Worm (Caenorhabditis elegans): ENCODE data around the gene ZK742.7.

DNA sequence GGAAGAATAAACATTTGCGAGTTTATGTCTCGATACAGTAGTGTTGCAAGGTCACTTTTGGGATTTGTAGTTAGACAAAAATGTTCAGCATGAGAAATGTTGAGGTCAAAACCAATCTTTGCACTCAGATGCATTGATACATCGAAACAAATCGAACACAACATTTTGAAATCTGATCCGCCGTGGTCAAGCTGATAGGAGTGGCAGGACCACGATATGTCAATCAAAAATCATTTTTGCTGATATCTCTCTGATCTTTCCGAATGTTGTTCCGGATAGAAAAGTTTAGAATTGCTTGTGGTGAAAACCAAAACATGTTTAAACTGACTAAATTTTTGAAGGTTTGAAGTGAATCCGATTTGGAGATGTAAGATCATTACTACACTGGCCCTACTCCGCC, 27.7 kb downstream of the ZK742.7 start:
- TF ChIP-seq lin-39 (tag; optimal IDR thresholded peaks at IDR 0.05) (no peak), pha-4 (tag; optimal IDR thresholded peaks at IDR 0.05) (no peak), nhr-237 (tag; optimal IDR thresholded peaks at IDR 0.05) (no peak), unc-62 (GFP tag; optimal IDR thresholded peaks at IDR 0.05) (no peak), nhr-23 (tag; optimal IDR thresholded peaks at IDR 0.05) (no peak), ztf-11 (tag; optimal IDR thresholded peaks at IDR 0.05) (no peak), ceh-9 (tag; optimal IDR thresholded peaks at IDR 0.05) (no peak), ceh-16 (tag; optimal IDR thresholded peaks at IDR 0.05) (no peak), unc-39 (tag; optimal IDR thresholded peaks at IDR 0.05) (no peak), egl-27 (tag; optimal IDR thresholded peaks at IDR 0.05) (no peak), snpc-4 (tag; optimal IDR thresholded peaks at IDR 0.05) (no peak), nhr-12 (tag; optimal IDR thresholded peaks at IDR 0.05) (no peak)
